Worm (Caenorhabditis elegans) whole organism, L1 larva: ENCODE results near the gene T14B4.1.
"Not testable (repeated sequence)": the region's sequence is repeated elsewhere in the genome, so short reads cannot be mapped to it uniquely, and the experiment has no call there.

Source experiments
- C04F5.9 ChIP-seq: sonication (generic microtip); optimal IDR thresholded peaks from 2 replicates; lab custom pipeline; 2016; ENCODE audit warnings: missing genetic modification characterization, missing compliant biosample characterization
- C34B4.2 ChIP-seq: sonication (generic microtip); optimal IDR thresholded peaks from 2 replicates; lab custom pipeline; 2017; ENCODE audit warnings: mild to moderate bottlenecking, missing genetic modification characterization, missing compliant biosample characterization
- F16B12.6 ChIP-seq: fragments of 150-350 bp; optimal IDR thresholded peaks from 2 replicates; lab custom pipeline; 2014; ENCODE audit warnings: missing biosample characterization, missing genetic modification characterization
- alr-1 ChIP-seq: fragments of 200-800 bp; sonication (Bioruptor generic); optimal IDR thresholded peaks from 2 replicates; lab custom pipeline; 2018; ENCODE audit warnings: borderline replicate concordance, mild to moderate bottlenecking, missing genetic modification characterization, missing compliant biosample characterization
- aly-2 ChIP-seq: fragments of 150-350 bp; optimal IDR thresholded peaks from 2 replicates; lab custom pipeline; 2014; ENCODE audit warnings: missing biosample characterization, missing genetic modification characterization
- blmp-1 ChIP-seq: fragments of 150-350 bp; optimal IDR thresholded peaks from 2 replicates; lab custom pipeline; 2014; ENCODE audit warnings: missing biosample characterization, missing genetic modification characterization
- ceh-82 ChIP-seq, 3 experiments: fragments of 150-350 bp in 1 of 3; sonication (generic microtip) in 2 of 3; optimal IDR thresholded peaks; 2 replicates each; lab custom pipeline; 2014 to 2017; ENCODE audit warnings: missing biosample characterization in 3 of 3, missing genetic modification characterization in 3 of 3
- ceh-88 ChIP-seq: fragments of 200-800 bp; sonication (Bioruptor generic); IDR thresholded peaks from 2 replicates; pipeline ENCODE4 v1.3.6; 2022; ENCODE audit warnings: missing genetic modification characterization, missing compliant biosample characterization
- ceh-90 ChIP-seq: sonication (generic microtip); optimal IDR thresholded peaks from 2 replicates; lab custom pipeline; 2016; ENCODE audit warnings: missing genetic modification characterization, missing compliant biosample characterization
- dpl-1 ChIP-seq, 3 experiments: fragments of 150-350 bp in 2 of 3; sonication (generic microtip) in 1 of 3; optimal IDR thresholded peaks; 2 replicates each; lab custom pipeline; 2014 to 2017; ENCODE audit warnings: missing biosample characterization in 3 of 3, missing genetic modification characterization in 3 of 3, missing genetic modification reagents in 3 of 3
- dsc-1 ChIP-seq: sonication (generic microtip); optimal IDR thresholded peaks from 2 replicates; lab custom pipeline; 2016; ENCODE audit warnings: mild to moderate bottlenecking, missing genetic modification characterization, missing compliant biosample characterization
- efl-3 ChIP-seq: fragments of 200-800 bp; sonication (Bioruptor generic); optimal IDR thresholded peaks from 2 replicates; lab custom pipeline; 2018; ENCODE audit warnings: mild to moderate bottlenecking, missing genetic modification characterization, missing compliant biosample characterization
- egl-13 ChIP-seq: sonication (generic microtip); optimal IDR thresholded peaks from 2 replicates; lab custom pipeline; 2016; ENCODE audit warnings: missing genotype, missing genetic modification reagents, missing genetic modification characterization, missing compliant biosample characterization
- elt-3 ChIP-seq, 6 experiments: fragments of 150-350 bp in 1 of 6; sonication (generic microtip); optimal IDR thresholded peaks; 2 replicates each; lab custom pipeline; 2017 to 2018; ENCODE audit warnings: missing biosample characterization in 6 of 6, missing genetic modification characterization in 6 of 6, inconsistent platforms in 1 of 6
- fkh-10 ChIP-seq: sonication (generic microtip); optimal IDR thresholded peaks from 2 replicates; lab custom pipeline; 2017; ENCODE audit warnings: missing biosample characterization, missing genetic modification reagents, missing genetic modification characterization
- fkh-4 ChIP-seq: sonication (generic microtip); optimal IDR thresholded peaks from 2 replicates; lab custom pipeline; 2016; ENCODE audit warnings: missing compliant biosample characterization, missing genetic modification characterization, borderline replicate concordance
- grh-1 ChIP-seq: fragments of 200-800 bp; sonication (Bioruptor generic); IDR thresholded peaks from 2 replicates; pipeline ENCODE4 v1.3.6; 2022; ENCODE audit warnings: missing genetic modification reagents, missing genetic modification characterization, missing compliant biosample characterization
- hlh-17 ChIP-seq: fragments of 200-800 bp; sonication (Bioruptor generic); optimal IDR thresholded peaks from 2 replicates; lab custom pipeline; 2018; ENCODE audit warnings: missing genetic modification characterization, mild to moderate bottlenecking, missing compliant biosample characterization, moderate library complexity, borderline replicate concordance
- hlh-4 ChIP-seq: sonication (generic microtip); optimal IDR thresholded peaks from 2 replicates; lab custom pipeline; 2016; ENCODE audit warnings: mild to moderate bottlenecking, missing genetic modification characterization, missing compliant biosample characterization
- isw-1 ChIP-seq: fragments of 200-800 bp; sonication (Bioruptor generic); IDR thresholded peaks from 2 replicates; pipeline ENCODE4 v1.3.6; 2022; ENCODE audit warnings: missing genetic modification characterization, missing compliant biosample characterization
- jun-1 ChIP-seq: fragments of 150-350 bp; optimal IDR thresholded peaks from 2 replicates; lab custom pipeline; 2014; ENCODE audit warnings: missing biosample characterization, missing genetic modification reagents, missing genetic modification characterization
- lin-14 ChIP-seq: fragments of 200-800 bp; sonication (Bioruptor generic); optimal IDR thresholded peaks from 2 replicates; lab custom pipeline; 2018; ENCODE audit warnings: mild to moderate bottlenecking, missing genetic modification characterization, moderate library complexity, missing compliant biosample characterization
- lin-15B ChIP-seq: fragments of 150-350 bp; sonication (generic microtip); optimal IDR thresholded peaks from 3 replicates; lab custom pipeline; 2014; ENCODE audit warnings: missing biosample characterization, missing genetic modification characterization
- lin-35 ChIP-seq, 2 experiments: fragments of 150-350 bp; optimal IDR thresholded peaks; 2 replicates each; lab custom pipeline; 2014; ENCODE audit warnings: missing biosample characterization in 2 of 2, missing genetic modification characterization in 2 of 2, missing genetic modification reagents in 2 of 2
- lin-39 ChIP-seq: fragments of 150-350 bp; optimal IDR thresholded peaks from 2 replicates; lab custom pipeline; 2014; ENCODE audit warnings: missing biosample characterization, missing genetic modification reagents, missing genetic modification characterization
- lir-3 ChIP-seq: sonication (generic microtip); optimal IDR thresholded peaks from 2 replicates; lab custom pipeline; 2016; ENCODE audit warnings: mild to moderate bottlenecking, missing genetic modification characterization, moderate library complexity, missing compliant biosample characterization; ENCODE audit not compliant: poor library complexity
- lsy-2 ChIP-seq, 2 experiments: fragments of 150-350 bp; optimal IDR thresholded peaks; 2 replicates each; lab custom pipeline; 2014; ENCODE audit warnings: missing biosample characterization in 2 of 2, missing genetic modification characterization in 2 of 2
- mep-1 ChIP-seq: fragments of 150-350 bp; optimal IDR thresholded peaks from 2 replicates; lab custom pipeline; 2014; ENCODE audit warnings: missing biosample characterization, missing genetic modification characterization
- nhr-11 ChIP-seq: fragments of 150-350 bp; optimal IDR thresholded peaks from 2 replicates; lab custom pipeline; 2014; ENCODE audit warnings: missing biosample characterization, missing genetic modification characterization
- nhr-19 ChIP-seq: fragments of 200-800 bp; sonication (Bioruptor generic); conservative IDR thresholded peaks from 2 replicates; pipeline ENCODE4 v1.3.6; 2022; ENCODE audit warnings: missing genetic modification characterization, missing compliant biosample characterization
- nhr-20 ChIP-seq: sonication (generic microtip); optimal IDR thresholded peaks from 2 replicates; lab custom pipeline; 2016; ENCODE audit warnings: mild to moderate bottlenecking, missing genetic modification characterization, missing compliant biosample characterization
- nhr-47 ChIP-seq: sonication (generic microtip); optimal IDR thresholded peaks from 2 replicates; lab custom pipeline; 2016; ENCODE audit warnings: mild to moderate bottlenecking, missing genetic modification characterization, moderate library complexity, missing compliant biosample characterization
- nhr-71 ChIP-seq: sonication (generic microtip); optimal IDR thresholded peaks from 2 replicates; lab custom pipeline; 2016; ENCODE audit warnings: mild to moderate bottlenecking, missing genetic modification characterization, moderate library complexity, missing compliant biosample characterization
- nhr-77 ChIP-seq: fragments of 150-350 bp; optimal IDR thresholded peaks from 2 replicates; lab custom pipeline; 2014; ENCODE audit warnings: missing biosample characterization, missing genetic modification characterization
- nhr-90 ChIP-seq: sonication (generic microtip); optimal IDR thresholded peaks from 2 replicates; lab custom pipeline; 2016; ENCODE audit warnings: mild to moderate bottlenecking, missing genetic modification characterization, missing compliant biosample characterization; ENCODE audit not compliant: poor library complexity
- pax-3 ChIP-seq: fragments of 200-800 bp; sonication (Bioruptor generic); optimal IDR thresholded peaks from 2 replicates; lab custom pipeline; 2018; ENCODE audit warnings: mild to moderate bottlenecking, missing genetic modification characterization, moderate library complexity, missing compliant biosample characterization
- pqm-1 ChIP-seq: sonication (generic microtip); optimal IDR thresholded peaks from 3 replicates; lab custom pipeline; 2017; ENCODE audit warnings: missing biosample characterization, missing genetic modification characterization
- skn-1 ChIP-seq: fragments of 150-350 bp; optimal IDR thresholded peaks from 2 replicates; lab custom pipeline; 2014; ENCODE audit warnings: missing biosample characterization, missing genetic modification characterization
- snu-23 ChIP-seq: sonication (generic microtip); optimal IDR thresholded peaks from 2 replicates; lab custom pipeline; 2016; ENCODE audit warnings: missing genetic modification characterization, missing compliant biosample characterization
- sox-4 ChIP-seq: sonication (generic microtip); optimal IDR thresholded peaks from 2 replicates; lab custom pipeline; 2016; ENCODE audit warnings: missing genetic modification characterization, missing compliant biosample characterization
- tbx-2 ChIP-seq: sonication (generic microtip); optimal IDR thresholded peaks from 2 replicates; lab custom pipeline; 2016; ENCODE audit warnings: missing genetic modification characterization, missing compliant biosample characterization
- unc-130 ChIP-seq: fragments of 150-350 bp; optimal IDR thresholded peaks from 2 replicates; lab custom pipeline; 2017; ENCODE audit warnings: missing biosample characterization, missing genetic modification characterization, inconsistent platforms
- unc-30 ChIP-seq: sonication (generic microtip); optimal IDR thresholded peaks from 2 replicates; lab custom pipeline; 2017; ENCODE audit warnings: missing biosample characterization, missing genetic modification characterization
- unc-86 ChIP-seq: sonication (generic microtip); optimal IDR thresholded peaks from 2 replicates; lab custom pipeline; 2016; ENCODE audit warnings: missing genetic modification characterization, missing compliant biosample characterization
- unc-98 ChIP-seq: fragments of 200-800 bp; sonication (Bioruptor generic); IDR thresholded peaks from 2 replicates; pipeline ENCODE4 v1.3.6; 2022; ENCODE audit warnings: missing genetic modification characterization, missing compliant biosample characterization
- xbp-1 ChIP-seq: sonication (generic microtip); optimal IDR thresholded peaks from 2 replicates; lab custom pipeline; 2016; ENCODE audit warnings: missing genetic modification characterization, missing compliant biosample characterization
- ztf-4 ChIP-seq: fragments of 150-350 bp; optimal IDR thresholded peaks from 2 replicates; lab custom pipeline; 2014; ENCODE audit warnings: missing biosample characterization, missing genetic modification characterization

Gene T14B4.1

ce11 chrII:6772482-6772881 lies 35.8 kb downstream of the T14B4.1 start:
- TF ChIP-seq unc-86, result no peak
- TF ChIP-seq fkh-10, result peak; percentile 32
- TF ChIP-seq lin-14 (GFP tag; lab: Kevin White, UChicago), result peak; percentile 47

ce11 chrII:6775076-6775475 lies 38.4 kb downstream of the T14B4.1 start, which contains the start of gene agr-1:
Gene agr-1 (minus strand): TSS chrII:6775176.
- TF ChIP-seq hlh-17 (GFP tag; lab: Kevin White, UChicago); isw-1 (GFP tag; lab: Robert Waterston, UW); lin-35 (GFP tag; optimal IDR thresholded peaks at IDR 0.05; lab: Kevin White, UChicago): not testable (repeated sequence)

ce11 chrII:6776418-6777034 lies 39.8 kb downstream of the T14B4.1 start, which contains the start of gene ssup-72:
Gene ssup-72 (plus strand): TSS chrII:6776598.
- TF ChIP-seq sox-4 (peak; percentile 83), elt-3 (tag; optimal IDR thresholded peaks at IDR 0.05; lab: Kevin White, UChicago) (peak in 2 of 6 experiments; percentile 32 to 47), lsy-2 (tag; optimal IDR thresholded peaks at IDR 0.05; lab: Kevin White, UChicago) (peak; percentile 77 to 79), F16B12.6 (no peak), mep-1 (tag; lab: Kevin White, UChicago) (peak; percentile 84), xbp-1 (peak; percentile 78), ceh-90 (tag; lab: Kevin White, UChicago) (peak; percentile 86), nhr-19 (GFP tag; lab: Robert Waterston, UW) (peak; percentile 79), nhr-90 (tag; lab: Kevin White, UChicago) (peak; percentile 87), fkh-10 (no peak), lin-14 (GFP tag; lab: Kevin White, UChicago) (peak; percentile 84), pqm-1 (tag; lab: Kevin White, UChicago) (no peak), nhr-47 (tag; lab: Kevin White, UChicago) (peak; percentile 86), tbx-2 (tag; lab: Kevin White, UChicago) (peak; percentile 84), nhr-11 (tag; lab: Kevin White, UChicago) (no peak), ztf-4 (tag; lab: Kevin White, UChicago) (peak; percentile 60), unc-86 (peak; percentile 77), unc-130 (tag; lab: Kevin White, UChicago) (peak; percentile 76), lin-39 (tag; lab: Kevin White, UChicago) (no peak), aly-2 (peak; percentile 4), nhr-71 (tag; lab: Kevin White, UChicago) (peak; percentile 90), ceh-82 (tag; optimal IDR thresholded peaks at IDR 0.05; lab: Kevin White, UChicago) (peak; percentile 18 to 61 (median 24)), egl-13 (peak; percentile 86), ceh-88 (GFP tag; lab: Robert Waterston, UW) (peak; percentile 62; the same call in 1 of the 2 replicates), blmp-1 (peak; percentile 25), nhr-77 (tag; lab: Kevin White, UChicago) (peak; percentile 15), dsc-1 (peak; percentile 81), lir-3 (tag; lab: Kevin White, UChicago) (peak; percentile 94), hlh-4 (tag; lab: Kevin White, UChicago) (no peak), lin-15B (tag; lab: Kevin White, UChicago) (peak; percentile 39), pax-3 (tag; lab: Kevin White, UChicago) (peak; percentile 85), alr-1 (tag; lab: Kevin White, UChicago) (no peak), fkh-4 (peak; percentile 86), jun-1 (tag; lab: Kevin White, UChicago) (no peak), grh-1 (GFP tag; lab: Robert Waterston, UW) (peak; percentile 51; the same call in 1 of the 2 replicates), snu-23 (GFP tag; lab: Kevin White, UChicago) (peak; percentile 84), C34B4.2 (no peak), dpl-1 (GFP tag; optimal IDR thresholded peaks at IDR 0.05; lab: Kevin White, UChicago) (peak; percentile 80 to 90 (median 85)), skn-1 (tag; lab: Kevin White, UChicago) (peak; percentile 45), C04F5.9 (peak; percentile 54), efl-3 (GFP tag; lab: Kevin White, UChicago) (peak; percentile 6), nhr-20 (tag; lab: Kevin White, UChicago) (peak; percentile 83), unc-98 (GFP tag; lab: Robert Waterston, UW) (no peak), unc-30 (tag; lab: Kevin White, UChicago) (no peak)
